Worm (Caenorhabditis elegans): ENCODE results near the gene Y47D7A.12.
A peak's percentile ranks its signal among the peaks of the same experiment; 100 is the strongest.

ce11 chrV:4442749-4443381 is 13.4 kb upstream of the Y47D7A.12 start, which contains the start of gene rft-1:
- TF ChIP-seq pqm-1 (tag; optimal IDR thresholded peaks at IDR 0.05) (no peak), ztf-11 (tag; optimal IDR thresholded peaks at IDR 0.05) (no peak), skn-1 (tag; optimal IDR thresholded peaks at IDR 0.05) (no peak), aly-2 (tag; optimal IDR thresholded peaks at IDR 0.05) (no peak), lin-35 (GFP tag; optimal IDR thresholded peaks at IDR 0.05) (peak in 1 of 2 experiments; percentile 21), nhr-77 (tag; optimal IDR thresholded peaks at IDR 0.05) (no peak), elt-3 (tag; optimal IDR thresholded peaks at IDR 0.05) (no peak), ama-1 (optimal IDR thresholded peaks at IDR 0.05) (no peak), alr-1 (tag; optimal IDR thresholded peaks at IDR 0.05; ENCODE audit: borderline replicate concordance) (no peak)
